Fruit fly (Drosophila melanogaster) whole organism, wandering third instar larva: ENCODE measurements around the gene eIF1.
A peak's percentile ranks its signal among the peaks of the same experiment; 100 is the strongest.

ENCODE experiments used
- Abd-B ChIP-seq: fragments of >200 bp; optimal IDR thresholded peaks from 2 replicates; lab custom pipeline; 2017; ENCODE audit warnings: missing biosample characterization, missing genetic modification characterization
- Mio ChIP-seq: sonication (Bioruptor generic); optimal IDR thresholded peaks from 2 replicates; lab custom pipeline; 2016; ENCODE audit warnings: missing biosample characterization, missing genetic modification characterization
- foxo ChIP-seq, 2 experiments: fragments of 200-800 bp; sonication (Bioruptor generic); optimal IDR thresholded peaks; 2 replicates in 1 of 2; 3 replicates in 1 of 2; lab custom pipeline; 2016 to 2017; ENCODE audit warnings: missing biosample characterization in 2 of 2, missing genetic modification characterization in 2 of 2
- h ChIP-seq: fragments of 200-800 bp; sonication (Bioruptor generic); optimal IDR thresholded peaks from 3 replicates; lab custom pipeline; 2016; ENCODE audit warnings: missing biosample characterization, mild to moderate bottlenecking, missing genetic modification characterization
- usp ChIP-seq: fragments of >200 bp; optimal IDR thresholded peaks from 2 replicates; lab custom pipeline; 2017; ENCODE audit warnings: missing biosample characterization, missing genetic modification characterization

DNA sequence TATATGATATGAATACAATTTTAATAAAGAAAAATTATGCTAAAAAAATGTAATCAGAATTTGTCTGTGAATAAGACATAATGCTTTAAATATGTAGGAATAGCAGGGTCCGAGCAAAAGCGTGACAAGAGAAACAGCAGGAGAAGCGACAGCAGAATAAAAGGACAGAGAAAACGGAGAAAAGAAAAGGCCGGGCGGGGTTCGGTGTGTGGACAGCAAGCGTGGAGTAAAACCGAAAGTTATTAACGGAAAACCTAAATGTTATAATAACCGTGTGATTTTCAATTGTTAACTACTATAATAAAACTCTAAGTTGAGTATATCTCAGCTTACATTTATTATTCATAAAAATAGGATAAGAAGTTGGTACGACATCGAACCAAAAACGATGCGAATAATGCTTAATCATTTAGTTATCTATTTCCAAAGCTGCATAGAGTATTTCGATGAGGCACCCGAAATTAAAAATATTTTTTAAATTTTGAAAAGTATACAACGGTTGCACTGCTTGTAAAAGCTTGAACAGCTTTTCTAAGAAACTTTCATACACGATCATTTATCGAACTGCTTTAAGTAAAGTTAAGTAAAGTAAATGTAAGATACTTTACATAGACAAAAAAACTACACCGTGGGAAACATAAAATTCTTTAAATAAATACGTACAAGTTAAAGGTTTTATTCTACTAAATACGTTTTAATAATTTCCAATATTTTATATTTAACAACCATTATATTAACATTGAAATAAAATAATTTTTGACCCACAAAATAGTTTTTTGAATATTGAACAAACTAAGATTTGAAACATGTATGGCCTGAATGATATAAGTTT is 28.7 kb downstream of the eIF1 start:
- no peak for TF ChIP-seq usp (GFP tag; lab: Kevin White, UChicago)
- no peak for TF ChIP-seq Mio (GFP tag; lab: Kevin White, UChicago)
- TF ChIP-seq foxo (GFP tag; optimal IDR thresholded peaks at IDR 0.05; lab: Kevin White, UChicago), result no peak
- TF ChIP-seq Abd-B (GFP tag; lab: Kevin White, UChicago), result no peak
- peak; percentile 27 for TF ChIP-seq h
